Worm (Caenorhabditis elegans) whole organism, L3 larva: Measurements from ENCODE around the gene K02E2.7.

Source experiments
- ZK546.5 ChIP-seq: sonication (generic microtip); optimal IDR thresholded peaks from 2 replicates; lab custom pipeline; 2017; ENCODE audit warnings: missing biosample characterization, missing genetic modification characterization
- aly-2 ChIP-seq: fragments of 150-350 bp; optimal IDR thresholded peaks from 2 replicates; lab custom pipeline; 2014; ENCODE audit warnings: missing biosample characterization, missing genetic modification characterization
- ama-1 ChIP-seq: fragments of 150-350 bp; optimal IDR thresholded peaks from 2 replicates; lab custom pipeline; 2018
- ceh-16 ChIP-seq: sonication (generic microtip); optimal IDR thresholded peaks from 2 replicates; lab custom pipeline; 2017; ENCODE audit warnings: missing biosample characterization, missing genetic modification characterization
- ceh-28 ChIP-seq: fragments of 150-350 bp; optimal IDR thresholded peaks from 2 replicates; lab custom pipeline; 2014; ENCODE audit warnings: missing biosample characterization, missing genetic modification reagents, missing genetic modification characterization
- ceh-82 ChIP-seq: fragments of 150-350 bp; optimal IDR thresholded peaks from 2 replicates; lab custom pipeline; 2014; ENCODE audit warnings: missing biosample characterization, missing genetic modification characterization
- ceh-9 ChIP-seq: sonication (generic microtip); optimal IDR thresholded peaks from 2 replicates; lab custom pipeline; 2018; ENCODE audit warnings: missing biosample characterization, missing genetic modification characterization
- daf-12 ChIP-seq: fragments of 150-350 bp; optimal IDR thresholded peaks from 2 replicates; lab custom pipeline; 2014; ENCODE audit warnings: missing biosample characterization, missing genetic modification reagents, missing genetic modification characterization
- egl-27 ChIP-seq: sonication (generic microtip); optimal IDR thresholded peaks from 4 replicates; lab custom pipeline; 2017; ENCODE audit warnings: missing biosample characterization, missing genetic modification reagents, missing genetic modification characterization
- egl-5 ChIP-seq: fragments of 150-350 bp; optimal IDR thresholded peaks from 2 replicates; lab custom pipeline; 2017; ENCODE audit warnings: missing biosample characterization, missing genetic modification reagents, missing genetic modification characterization, inconsistent platforms
- elt-1 ChIP-seq: fragments of 150-350 bp; optimal IDR thresholded peaks from 2 replicates; lab custom pipeline; 2014; ENCODE audit warnings: missing biosample characterization, missing genetic modification characterization
- elt-2 ChIP-seq: sonication (generic microtip); optimal IDR thresholded peaks from 2 replicates; lab custom pipeline; 2016; ENCODE audit warnings: missing genetic modification reagents, mild to moderate bottlenecking, missing genetic modification characterization, missing compliant biosample characterization
- elt-3 ChIP-seq, 3 experiments: fragments of 150-350 bp in 1 of 3; sonication (generic microtip) in 2 of 3; optimal IDR thresholded peaks; 2 replicates in 2 of 3; 4 replicates in 1 of 3; lab custom pipeline; 2014 to 2017; ENCODE audit warnings: missing biosample characterization in 3 of 3, missing genetic modification characterization in 3 of 3
- eor-1 ChIP-seq, 2 experiments: fragments of 150-350 bp; optimal IDR thresholded peaks; 2 replicates each; lab custom pipeline; 2014 to 2018; ENCODE audit warnings: missing biosample characterization in 2 of 2, missing genetic modification characterization in 2 of 2
- fkh-10 ChIP-seq: sonication (generic microtip); optimal IDR thresholded peaks from 2 replicates; lab custom pipeline; 2017; ENCODE audit warnings: missing biosample characterization, missing genetic modification reagents, missing genetic modification characterization
- fkh-2 ChIP-seq: fragments of 150-350 bp; optimal IDR thresholded peaks from 2 replicates; lab custom pipeline; 2014; ENCODE audit warnings: missing biosample characterization, missing genetic modification reagents, missing genetic modification characterization
- hmg-11 ChIP-seq: sonication (generic microtip); optimal IDR thresholded peaks from 2 replicates; lab custom pipeline; 2016; ENCODE audit warnings: missing genetic modification characterization, missing compliant biosample characterization
- jun-1 ChIP-seq: fragments of 150-350 bp; optimal IDR thresholded peaks from 2 replicates; lab custom pipeline; 2014; ENCODE audit warnings: missing biosample characterization, missing genetic modification reagents, missing genetic modification characterization
- lin-15B ChIP-seq: fragments of 150-350 bp; optimal IDR thresholded peaks from 2 replicates; lab custom pipeline; 2014; ENCODE audit warnings: missing biosample characterization, missing genetic modification characterization
- lin-39 ChIP-seq: fragments of 150-350 bp; optimal IDR thresholded peaks from 2 replicates; lab custom pipeline; 2018; ENCODE audit warnings: missing biosample characterization, missing genetic modification reagents, missing genetic modification characterization
- lsy-12 ChIP-seq: sonication (generic microtip); optimal IDR thresholded peaks from 2 replicates; lab custom pipeline; 2016; ENCODE audit warnings: mild to moderate bottlenecking, missing genetic modification characterization, missing compliant biosample characterization
- mdl-1 ChIP-seq: fragments of 150-350 bp; optimal IDR thresholded peaks from 2 replicates; lab custom pipeline; 2014; ENCODE audit warnings: missing biosample characterization, missing genetic modification characterization
- mml-1 ChIP-seq: fragments of 150-350 bp; sonication (generic microtip); optimal IDR thresholded peaks from 3 replicates; lab custom pipeline; 2014; ENCODE audit warnings: missing biosample characterization, missing genetic modification characterization
- nfya-1 ChIP-seq: sonication (generic microtip); optimal IDR thresholded peaks from 2 replicates; lab custom pipeline; 2017; ENCODE audit warnings: missing genetic modification characterization, mild to moderate bottlenecking, missing compliant biosample characterization, antibody characterized with exemption, moderate library complexity; ENCODE audit not compliant: insufficient read depth
- nhr-11 ChIP-seq: fragments of 150-350 bp; optimal IDR thresholded peaks from 2 replicates; lab custom pipeline; 2014; ENCODE audit warnings: missing biosample characterization, missing genetic modification characterization
- nhr-12 ChIP-seq: fragments of 150-350 bp; optimal IDR thresholded peaks from 2 replicates; lab custom pipeline; 2014; ENCODE audit warnings: missing biosample characterization, missing genetic modification characterization
- nhr-23 ChIP-seq: fragments of 150-350 bp; optimal IDR thresholded peaks from 2 replicates; lab custom pipeline; 2014; ENCODE audit warnings: missing biosample characterization, missing genetic modification reagents, missing genetic modification characterization
- nhr-237 ChIP-seq: fragments of 150-350 bp; optimal IDR thresholded peaks from 2 replicates; lab custom pipeline; 2014; ENCODE audit warnings: missing biosample characterization, missing genetic modification characterization
- nhr-25 ChIP-seq: sonication (generic microtip); optimal IDR thresholded peaks from 2 replicates; lab custom pipeline; 2017; ENCODE audit warnings: missing biosample characterization, missing genetic modification characterization
- nhr-28 ChIP-seq: fragments of 150-350 bp; optimal IDR thresholded peaks from 2 replicates; lab custom pipeline; 2014; ENCODE audit warnings: missing biosample characterization, missing genetic modification characterization
- nhr-43 ChIP-seq: sonication (generic microtip); optimal IDR thresholded peaks from 2 replicates; lab custom pipeline; 2016; ENCODE audit warnings: mild to moderate bottlenecking, missing genetic modification characterization, missing compliant biosample characterization; ENCODE audit not compliant: poor library complexity, severe bottlenecking
- nhr-67 ChIP-seq: fragments of 150-350 bp; optimal IDR thresholded peaks from 2 replicates; lab custom pipeline; 2014; ENCODE audit warnings: missing biosample characterization, missing genetic modification characterization
- nhr-76 ChIP-seq: fragments of 150-350 bp; sonication (generic microtip); optimal IDR thresholded peaks from 5 replicates; lab custom pipeline; 2014; ENCODE audit warnings: missing biosample characterization, missing genetic modification characterization
- nhr-77 ChIP-seq: fragments of 150-350 bp; optimal IDR thresholded peaks from 2 replicates; lab custom pipeline; 2014; ENCODE audit warnings: missing biosample characterization, missing genetic modification characterization
- pha-4 ChIP-seq: fragments of 150-350 bp; optimal IDR thresholded peaks from 2 replicates; lab custom pipeline; 2014; ENCODE audit warnings: missing biosample characterization, missing genetic modification reagents, missing genetic modification characterization
- pqm-1 ChIP-seq: fragments of 150-350 bp; optimal IDR thresholded peaks from 2 replicates; lab custom pipeline; 2017; ENCODE audit warnings: missing biosample characterization, missing genetic modification characterization, inconsistent platforms
- sea-2 ChIP-seq: fragments of 150-350 bp; sonication (generic microtip); optimal IDR thresholded peaks from 4 replicates; lab custom pipeline; 2014; ENCODE audit warnings: missing biosample characterization, missing genetic modification reagents, missing genetic modification characterization
- skn-1 ChIP-seq: fragments of 150-350 bp; optimal IDR thresholded peaks from 2 replicates; lab custom pipeline; 2014; ENCODE audit warnings: missing biosample characterization, missing genetic modification characterization
- snpc-4 ChIP-seq: fragments of 150-350 bp; optimal IDR thresholded peaks from 2 replicates; lab custom pipeline; 2014; ENCODE audit warnings: missing biosample characterization, missing genetic modification characterization
- tbx-2 ChIP-seq: sonication (generic microtip); optimal IDR thresholded peaks from 2 replicates; lab custom pipeline; 2016; ENCODE audit warnings: mild to moderate bottlenecking, missing genetic modification characterization, missing compliant biosample characterization
- unc-39 ChIP-seq: sonication (generic microtip); optimal IDR thresholded peaks from 4 replicates; lab custom pipeline; 2017; ENCODE audit warnings: missing biosample characterization, missing genetic modification characterization
- unc-62 ChIP-seq: fragments of 150-350 bp; sonication (generic microtip); optimal IDR thresholded peaks from 4 replicates; lab custom pipeline; 2014; ENCODE audit warnings: missing biosample characterization, missing genetic modification reagents, missing genetic modification characterization
- zag-1 ChIP-seq: fragments of 150-350 bp; optimal IDR thresholded peaks from 2 replicates; lab custom pipeline; 2014; ENCODE audit warnings: missing biosample characterization, missing genetic modification characterization
- ztf-4 ChIP-seq: fragments of 150-350 bp; optimal IDR thresholded peaks from 2 replicates; lab custom pipeline; 2014; ENCODE audit warnings: missing biosample characterization, missing genetic modification characterization

K02E2.7 gene

ce11 chrV:20419643-20420042, 32.8 kb upstream of the K02E2.7 start:
- TF ChIP-seq nhr-25 (tag; lab: Kevin White, UChicago) (peak; percentile 3), unc-62 (GFP tag; lab: Kevin White, UChicago) (no peak), elt-2 (tag; lab: Kevin White, UChicago) (no peak), ama-1 (lab: Kevin White, UChicago) (peak; percentile 47), ZK546.5 (tag; lab: Kevin White, UChicago) (no peak)

ce11 chrV:20418768-20419167, 31.9 kb upstream of the K02E2.7 start:
- TF ChIP-seq nhr-43 (peak; percentile 36), elt-2 (tag; lab: Kevin White, UChicago) (peak; percentile 81), nhr-77 (tag; lab: Kevin White, UChicago) (no peak), skn-1 (tag; lab: Kevin White, UChicago) (no peak), nhr-237 (tag; lab: Kevin White, UChicago) (no peak), pqm-1 (tag; lab: Kevin White, UChicago) (peak; percentile 85), ztf-4 (tag; lab: Kevin White, UChicago) (no peak), pha-4 (tag; lab: Kevin White, UChicago) (peak; percentile 99), eor-1 (tag; optimal IDR thresholded peaks at IDR 0.05; lab: Kevin White, UChicago) (no peak), nfya-1 (tag; lab: Kevin White, UChicago) (peak; percentile 11), fkh-2 (tag; lab: Kevin White, UChicago) (no peak), lin-39 (tag; lab: Kevin White, UChicago) (peak; percentile 51), snpc-4 (peak; percentile 12), fkh-10 (GFP tag; lab: Kevin White, UChicago) (no peak), jun-1 (tag; lab: Kevin White, UChicago) (peak; percentile 86), ama-1 (lab: Kevin White, UChicago) (peak; percentile 48), lin-15B (peak; percentile 32), elt-3 (tag; optimal IDR thresholded peaks at IDR 0.05; lab: Kevin White, UChicago) (no peak), tbx-2 (tag; lab: Kevin White, UChicago) (no peak), nhr-25 (tag; lab: Kevin White, UChicago) (no peak), nhr-28 (tag; lab: Kevin White, UChicago) (no peak), mdl-1 (tag; lab: Kevin White, UChicago) (peak; percentile 42), ceh-28 (tag; lab: Kevin White, UChicago) (peak; percentile 23), unc-39 (no peak), lsy-12 (peak; percentile 8), ceh-82 (tag; lab: Kevin White, UChicago) (no peak), daf-12 (tag; lab: Kevin White, UChicago) (no peak), nhr-23 (tag; lab: Kevin White, UChicago) (peak; percentile 6), egl-5 (peak; percentile 85), zag-1 (tag; lab: Kevin White, UChicago) (no peak), hmg-11 (tag; lab: Kevin White, UChicago) (no peak), unc-62 (GFP tag; lab: Kevin White, UChicago) (no peak), mml-1 (tag; lab: Kevin White, UChicago) (no peak)

- TF ChIP-seq mdl-1 (tag; lab: Kevin White, UChicago), result peak; percentile 73
- no peak for TF ChIP-seq nhr-237 (tag; lab: Kevin White, UChicago)
- TF ChIP-seq ceh-28 (tag; lab: Kevin White, UChicago), result no peak
- no peak for TF ChIP-seq aly-2
- TF ChIP-seq elt-1 (tag; lab: Kevin White, UChicago), result no peak
- no peak for TF ChIP-seq nhr-43
- TF ChIP-seq elt-3 (tag; optimal IDR thresholded peaks at IDR 0.05; lab: Kevin White, UChicago), result no peak
- TF ChIP-seq nhr-28 (tag; lab: Kevin White, UChicago), result no peak
- TF ChIP-seq tbx-2 (tag; lab: Kevin White, UChicago), result no peak
- no peak for TF ChIP-seq nhr-25 (tag; lab: Kevin White, UChicago)
- no peak for TF ChIP-seq nhr-67
- no peak for TF ChIP-seq ceh-9
- no peak for TF ChIP-seq sea-2 (GFP tag; lab: Kevin White, UChicago)
- TF ChIP-seq nhr-77 (tag; lab: Kevin White, UChicago), result no peak
- no peak for TF ChIP-seq eor-1 (tag; optimal IDR thresholded peaks at IDR 0.05; lab: Kevin White, UChicago)
- peak; percentile 28 for TF ChIP-seq elt-2 (tag; lab: Kevin White, UChicago)
- no peak for TF ChIP-seq ZK546.5 (tag; lab: Kevin White, UChicago)
- TF ChIP-seq nhr-12 (tag; lab: Kevin White, UChicago), result no peak
- TF ChIP-seq unc-62 (GFP tag; lab: Kevin White, UChicago), result no peak
- peak; percentile 28 for TF ChIP-seq fkh-10 (GFP tag; lab: Kevin White, UChicago)
- peak; percentile 73 for TF ChIP-seq nfya-1 (tag; lab: Kevin White, UChicago)
- peak; percentile 75 for TF ChIP-seq egl-5
- TF ChIP-seq lin-15B, result peak; percentile 5
- no peak for TF ChIP-seq egl-27 (tag; lab: Kevin White, UChicago)
- peak; percentile 62 for TF ChIP-seq pha-4 (tag; lab: Kevin White, UChicago)
- no peak for TF ChIP-seq lsy-12
- TF ChIP-seq hmg-11 (tag; lab: Kevin White, UChicago), result peak; percentile 4
- no peak for TF ChIP-seq ama-1 (lab: Kevin White, UChicago)
- no peak for TF ChIP-seq nhr-76 (tag; lab: Kevin White, UChicago)
- peak; percentile 41 for TF ChIP-seq lin-39 (tag; lab: Kevin White, UChicago)
- no peak for TF ChIP-seq ceh-16 (tag; lab: Kevin White, UChicago)
- no peak for TF ChIP-seq fkh-2 (tag; lab: Kevin White, UChicago)
- TF ChIP-seq mml-1 (tag; lab: Kevin White, UChicago), result no peak
- TF ChIP-seq ceh-82 (tag; lab: Kevin White, UChicago), result no peak
- no peak for TF ChIP-seq skn-1 (tag; lab: Kevin White, UChicago)
- TF ChIP-seq pqm-1 (tag; lab: Kevin White, UChicago), result peak; percentile 35
- TF ChIP-seq nhr-11, result no peak
- TF ChIP-seq zag-1 (tag; lab: Kevin White, UChicago), result no peak
- no peak for TF ChIP-seq snpc-4
These were observed 31.0 kb upstream of the K02E2.7 start for ce11 chrV:20417809-20418208.
